Worm (Caenorhabditis elegans): ENCODE measurements around the gene ncs-7.
A peak's percentile ranks its signal among the peaks of the same experiment; 100 is the strongest.

The ncs-7 gene

DNA sequence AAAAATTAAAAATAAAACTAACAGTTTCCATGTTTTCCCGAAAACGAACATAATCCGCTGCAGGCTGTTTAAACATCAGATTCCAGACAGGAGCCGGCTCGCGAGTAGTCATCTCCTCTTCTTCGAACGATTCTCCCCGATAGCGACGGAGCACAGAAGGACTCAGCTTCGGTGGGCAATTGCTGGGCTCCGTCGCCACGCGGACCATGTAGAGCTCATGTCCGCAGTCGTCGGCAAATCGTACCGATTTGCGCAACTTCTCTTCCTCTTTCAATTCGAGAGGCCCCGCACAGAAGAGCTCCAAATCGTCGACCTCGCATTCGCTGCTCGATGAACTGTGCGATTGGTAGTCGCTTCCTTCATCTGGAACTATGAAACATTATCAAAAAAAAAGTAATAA is 10.9 kb downstream of the ncs-7 start:
- TF ChIP-seq ztf-6 (GFP tag; IDR thresholded peaks at IDR 0.05) = no peak
- TF ChIP-seq zfh-2 (GFP tag; conservative IDR thresholded peaks at IDR 0.05) = peak; percentile 72
- no peak for TF ChIP-seq madf-8 (GFP tag; conservative IDR thresholded peaks at IDR 0.05)
- no peak for TF ChIP-seq F37B4.10 (GFP tag; IDR thresholded peaks at IDR 0.05)
- peak; percentile 45; the same call in 1 of the 2 replicates for TF ChIP-seq egrh-3 (GFP tag; IDR thresholded peaks at IDR 0.05)
- no peak for TF ChIP-seq let-526 (GFP tag; IDR thresholded peaks at IDR 0.05)
- TF ChIP-seq attf-3 (GFP tag; conservative IDR thresholded peaks at IDR 0.05) = no peak
- no peak for TF ChIP-seq ztf-28 (GFP tag; IDR thresholded peaks at IDR 0.05)
- no peak for TF ChIP-seq bed-1 (GFP tag; IDR thresholded peaks at IDR 0.05)
- no peak for TF ChIP-seq Y95B8A.8 (GFP tag; IDR thresholded peaks at IDR 0.05)
- TF ChIP-seq ztf-18 (tag; optimal IDR thresholded peaks at IDR 0.05) = no peak
- peak; percentile 14; the same call in 1 of the 2 replicates for TF ChIP-seq B0336.3 (GFP tag; IDR thresholded peaks at IDR 0.05)
- TF ChIP-seq B0035.1 (tag; optimal IDR thresholded peaks at IDR 0.05) = no peak
- no peak for TF ChIP-seq rpc-1 (optimal IDR thresholded peaks at IDR 0.05)
- no peak for TF ChIP-seq rpc-1 (tag; optimal IDR thresholded peaks at IDR 0.05)
- TF ChIP-seq Y79H2A.3 (GFP tag; conservative IDR thresholded peaks at IDR 0.05) = no peak
- no peak for TF ChIP-seq egl-44 (GFP tag; IDR thresholded peaks at IDR 0.05)
- TF ChIP-seq F52B5.7 (tag; optimal IDR thresholded peaks at IDR 0.05) = no peak
- TF ChIP-seq F39B2.1 (GFP tag; IDR thresholded peaks at IDR 0.05) = no peak
- TF ChIP-seq Y67H2A.10 (GFP tag; conservative IDR thresholded peaks at IDR 0.05) = no peak
- no peak for TF ChIP-seq dpff-1 (tag; optimal IDR thresholded peaks at IDR 0.05)
- TF ChIP-seq ceh-91 (GFP tag; IDR thresholded peaks at IDR 0.05) = no peak
- TF ChIP-seq F10E7.11 (tag; optimal IDR thresholded peaks at IDR 0.05) = no peak
- TF ChIP-seq sea-2 (GFP tag; IDR thresholded peaks at IDR 0.05) = no peak
- no peak for TF ChIP-seq nfyb-1 (GFP tag; IDR thresholded peaks at IDR 0.05)

DNA sequence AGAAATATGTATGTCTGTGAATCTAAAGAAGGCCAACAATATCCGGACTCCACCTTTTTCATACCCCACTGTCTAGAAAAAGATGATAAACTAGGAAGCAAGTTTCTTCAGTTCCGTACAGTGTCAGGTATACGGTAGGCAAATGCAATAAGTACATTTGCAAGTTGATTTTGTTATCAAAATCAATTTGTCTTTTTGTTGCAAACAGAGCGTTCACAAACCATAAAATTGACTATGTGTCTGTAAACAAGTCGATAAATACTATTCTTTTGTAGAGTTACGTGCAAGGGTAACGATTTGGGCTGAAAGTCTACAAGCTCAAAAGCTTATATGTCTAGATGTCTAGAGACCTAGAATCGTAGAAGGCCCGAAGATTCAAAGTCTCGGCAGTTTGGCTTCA is 11.4 kb downstream of the ncs-7 start:
- TF ChIP-seq mes-4 (tag; optimal IDR thresholded peaks at IDR 0.05) (no peak), ZK185.1 (tag; optimal IDR thresholded peaks at IDR 0.05; ENCODE audit: poor library complexity, severe bottlenecking) (no peak), fkh-3 (tag; optimal IDR thresholded peaks at IDR 0.05) (no peak), bed-2 (GFP tag; IDR thresholded peaks at IDR 0.05) (no peak), nfya-1 (tag; optimal IDR thresholded peaks at IDR 0.05; ENCODE audit: borderline replicate concordance, insufficient read depth) (no peak), madf-3 (GFP tag; IDR thresholded peaks at IDR 0.05) (no peak), dpl-1 (GFP tag; optimal IDR thresholded peaks at IDR 0.05) (no peak), Y95B8A.8 (GFP tag; IDR thresholded peaks at IDR 0.05) (no peak), hsf-1 (GFP tag; IDR thresholded peaks at IDR 0.05) (no peak), aptf-3 (GFP tag; IDR thresholded peaks at IDR 0.05) (no peak), nhr-80 (tag; optimal IDR thresholded peaks at IDR 0.05) (no peak), D2030.7 (GFP tag; IDR thresholded peaks at IDR 0.05) (no peak), rcor-1 (GFP tag; IDR thresholded peaks at IDR 0.05) (no peak), snpc-1.3 (tag; optimal IDR thresholded peaks at IDR 0.05; ENCODE audit: insufficient read depth) (no peak), lin-26 (GFP tag; IDR thresholded peaks at IDR 0.05) (no peak)

- TF ChIP-seq F23B12.7 (tag; optimal IDR thresholded peaks at IDR 0.05; ENCODE audit: insufficient read depth) (no peak), ceh-40 (GFP tag; IDR thresholded peaks at IDR 0.05) (no peak), ets-4 (GFP tag; optimal IDR thresholded peaks at IDR 0.05) (no peak), chd-7 (tag; optimal IDR thresholded peaks at IDR 0.05) (no peak), snpc-1.3 (tag; optimal IDR thresholded peaks at IDR 0.05; ENCODE audit: insufficient read depth) (no peak), tbx-9 (tag; optimal IDR thresholded peaks at IDR 0.05; ENCODE audit: borderline replicate concordance) (no peak), Y79H2A.3 (GFP tag; conservative IDR thresholded peaks at IDR 0.05) (no peak), ama-1 (optimal IDR thresholded peaks at IDR 0.05) (no peak), ama-1 (GFP tag; optimal IDR thresholded peaks at IDR 0.05) (no peak)
Measured at ce11 chrX:17626599-17626998, 12.3 kb downstream of the ncs-7 start.
